Fruit fly (Drosophila melanogaster): Measurements from ENCODE around the gene Reps.

Gene Reps

DNA sequence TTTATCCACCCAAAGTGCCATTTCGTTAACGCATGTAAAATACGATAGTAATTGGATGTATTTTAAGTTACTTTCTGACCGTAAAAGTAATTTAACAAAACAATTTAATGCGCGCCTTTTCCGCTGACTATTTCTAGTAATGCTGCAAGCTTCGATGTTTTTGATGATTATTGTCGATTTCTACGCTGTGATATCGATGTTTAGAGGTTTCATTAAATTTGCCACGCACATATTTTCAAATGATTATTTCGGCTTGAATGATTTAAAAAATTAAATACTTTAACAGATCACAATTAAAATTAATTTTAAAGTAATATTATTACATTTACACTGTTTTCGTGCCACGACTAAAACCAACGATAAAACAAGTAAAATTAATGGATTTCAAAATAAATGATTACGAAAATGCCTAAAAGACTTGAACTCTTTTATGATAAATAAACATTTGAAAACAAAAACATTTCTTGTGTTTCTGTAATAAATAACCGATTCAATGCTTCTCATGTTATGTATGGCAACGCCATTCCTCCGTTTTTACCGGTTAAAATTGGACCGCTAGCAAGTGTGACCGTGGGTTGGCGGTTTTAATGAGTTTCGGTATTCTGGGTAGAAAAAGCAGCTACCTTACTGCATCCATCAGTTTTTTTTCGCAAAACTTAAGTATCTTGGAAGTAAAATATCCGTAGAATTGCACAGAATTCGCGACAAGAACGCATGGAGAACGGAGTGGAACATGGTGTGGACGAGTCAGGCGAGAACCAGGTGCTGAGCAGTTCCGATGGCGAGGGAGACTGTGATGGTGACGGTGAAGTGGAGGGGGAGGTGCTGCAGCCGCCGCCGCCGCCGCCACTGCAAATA lies 23.9 kb upstream of the Reps start, which contains the start of the genes RfC38 and CG4751:
RfC38 (minus strand) TSS at position 495 of the 858 bp plus-strand sequence.
CG4751 (plus strand) TSS at position 587 of the 858 bp plus-strand sequence.
- TF ChIP-seq CG14655 (GFP tag; optimal IDR thresholded peaks at IDR 0.05): no peak
- no peak for TF ChIP-seq CG8301 (tag; optimal IDR thresholded peaks at IDR 0.05)
- TF ChIP-seq CG32121 (GFP tag; IDR thresholded peaks at IDR 0.05): no peak
- TF ChIP-seq Pif1B (GFP tag; optimal IDR thresholded peaks at IDR 0.05): no peak
- TF ChIP-seq EcR (GFP tag; optimal IDR thresholded peaks at IDR 0.05): no peak
- no peak for TF ChIP-seq D1 (tag; optimal IDR thresholded peaks at IDR 0.05)
- TF ChIP-seq CG17806 (tag; optimal IDR thresholded peaks at IDR 0.05): no peak
- TF ChIP-seq CG12605 (GFP tag; IDR thresholded peaks at IDR 0.05): no peak
- TF ChIP-seq CG15710 (tag; optimal IDR thresholded peaks at IDR 0.05): no peak
- TF ChIP-seq Ets98B (GFP tag; IDR thresholded peaks at IDR 0.05): no peak
- TF ChIP-seq Snoo (tag; optimal IDR thresholded peaks at IDR 0.05): no peak
- TF ChIP-seq CG9948 (tag; optimal IDR thresholded peaks at IDR 0.05): no peak
- no peak for TF ChIP-seq fd96Ca (GFP tag; IDR thresholded peaks at IDR 0.05)
- TF ChIP-seq CG4496 (GFP tag; IDR thresholded peaks at IDR 0.05): no peak
- no peak for TF ChIP-seq rn (GFP tag; IDR thresholded peaks at IDR 0.05)
- no peak for TF ChIP-seq CG8159 (tag; optimal IDR thresholded peaks at IDR 0.05)
- TF ChIP-seq CG13204 (GFP tag; optimal IDR thresholded peaks at IDR 0.05): no peak
- no peak for TF ChIP-seq CG34367 (tag; optimal IDR thresholded peaks at IDR 0.05)
- no peak for TF ChIP-seq CG10348 (GFP tag; IDR thresholded peaks at IDR 0.05)
- no peak for TF ChIP-seq gl (tag; optimal IDR thresholded peaks at IDR 0.05)

DNA sequence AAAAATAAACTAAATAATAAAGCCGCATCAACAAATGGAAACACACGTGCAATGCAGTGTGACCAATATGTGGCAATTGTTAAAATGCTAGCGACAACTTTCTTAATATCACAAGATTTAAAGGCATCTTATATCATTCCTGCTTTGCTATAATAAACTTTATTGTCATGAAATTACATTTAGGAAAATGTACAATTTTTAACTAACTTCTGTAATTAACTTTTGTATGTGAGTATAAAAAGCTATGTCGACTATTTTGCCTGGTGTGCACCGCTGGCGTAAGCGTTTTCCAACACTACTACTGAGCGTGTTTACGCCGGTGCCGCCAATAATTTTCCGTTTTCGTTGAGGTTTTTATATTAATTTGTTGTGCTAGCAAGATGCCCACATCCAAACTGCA lies 17.1 kb upstream of the Reps start, which contains the start of the genes Csl4 and Nup160:
Csl4 (minus strand) TSS at position 69 of the 400 bp plus-strand sequence.
Nup160 (plus strand) TSS at position 279 of the 400 bp plus-strand sequence.
- TF ChIP-seq CG17806 (tag; optimal IDR thresholded peaks at IDR 0.05) (no peak), CG15710 (tag; optimal IDR thresholded peaks at IDR 0.05) (peak; percentile 62), fd96Ca (GFP tag; IDR thresholded peaks at IDR 0.05) (peak; percentile 72; the same call in 2 of the 3 replicates), Pif1B (GFP tag; optimal IDR thresholded peaks at IDR 0.05) (no peak), CG8159 (tag; optimal IDR thresholded peaks at IDR 0.05) (no peak), CG8301 (tag; optimal IDR thresholded peaks at IDR 0.05) (no peak), CG14655 (GFP tag; optimal IDR thresholded peaks at IDR 0.05) (no peak), CG13204 (GFP tag; optimal IDR thresholded peaks at IDR 0.05) (no peak), Snoo (tag; optimal IDR thresholded peaks at IDR 0.05) (peak; percentile 69), Ets98B (GFP tag; IDR thresholded peaks at IDR 0.05) (peak; percentile 64; the same call in 1 of the 2 replicates), rn (GFP tag; IDR thresholded peaks at IDR 0.05) (0 out of 2 replicates have a peak, but pooled peaks have one; percentile 12), CG10348 (GFP tag; IDR thresholded peaks at IDR 0.05) (no peak), CG34367 (tag; optimal IDR thresholded peaks at IDR 0.05) (peak; percentile 44), gl (tag; optimal IDR thresholded peaks at IDR 0.05) (no peak), Pif1A (GFP tag; optimal IDR thresholded peaks at IDR 0.05) (no peak), EcR (GFP tag; optimal IDR thresholded peaks at IDR 0.05) (no peak), CG12605 (GFP tag; IDR thresholded peaks at IDR 0.05) (no peak), CG4496 (GFP tag; IDR thresholded peaks at IDR 0.05) (peak; percentile 77), CG9948 (tag; optimal IDR thresholded peaks at IDR 0.05) (peak; percentile 37), CG32121 (GFP tag; IDR thresholded peaks at IDR 0.05) (peak; percentile 70), D1 (tag; optimal IDR thresholded peaks at IDR 0.05) (no peak)

DNA sequence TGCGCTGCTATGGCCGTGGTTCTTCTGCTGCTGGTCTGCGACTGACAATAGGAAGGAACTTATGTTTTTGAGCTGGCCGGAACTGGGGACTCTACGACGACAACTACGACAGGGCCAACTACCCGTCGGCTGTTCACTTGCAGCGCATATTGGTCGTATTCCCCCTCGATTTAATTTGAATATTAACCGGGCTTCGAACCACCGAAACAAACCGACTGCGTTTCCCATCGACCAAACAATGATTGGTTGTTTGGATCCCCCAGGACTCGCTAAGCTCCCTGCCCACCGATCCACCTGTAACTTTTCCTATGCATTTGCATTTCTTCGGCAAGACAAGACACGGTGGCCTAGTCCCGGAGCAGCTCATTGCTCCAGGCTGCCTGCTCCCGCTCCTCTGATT lies 15.2 kb upstream of the Reps start, which contains the start of gene Dnaaf4:
Dnaaf4 (minus strand) TSS at position 101 of the 400 bp plus-strand sequence.
- TF ChIP-seq Ets98B (GFP tag; IDR thresholded peaks at IDR 0.05): no peak
- no peak for TF ChIP-seq fd96Ca (GFP tag; IDR thresholded peaks at IDR 0.05)
- no peak for TF ChIP-seq CG12605 (GFP tag; IDR thresholded peaks at IDR 0.05)
- no peak for TF ChIP-seq CG17806 (tag; optimal IDR thresholded peaks at IDR 0.05)
- TF ChIP-seq Snoo (tag; optimal IDR thresholded peaks at IDR 0.05): no peak
- TF ChIP-seq Pif1B (GFP tag; optimal IDR thresholded peaks at IDR 0.05): no peak
- no peak for TF ChIP-seq CG9948 (tag; optimal IDR thresholded peaks at IDR 0.05)
- no peak for TF ChIP-seq CG14655 (GFP tag; optimal IDR thresholded peaks at IDR 0.05)
- no peak for TF ChIP-seq CG10348 (GFP tag; IDR thresholded peaks at IDR 0.05)
- TF ChIP-seq D1 (tag; optimal IDR thresholded peaks at IDR 0.05): no peak
- no peak for TF ChIP-seq EcR (GFP tag; optimal IDR thresholded peaks at IDR 0.05)
- TF ChIP-seq gl (tag; optimal IDR thresholded peaks at IDR 0.05): no peak
- no peak for TF ChIP-seq CG13204 (GFP tag; optimal IDR thresholded peaks at IDR 0.05)
- no peak for TF ChIP-seq Pif1A (GFP tag; optimal IDR thresholded peaks at IDR 0.05)

DNA sequence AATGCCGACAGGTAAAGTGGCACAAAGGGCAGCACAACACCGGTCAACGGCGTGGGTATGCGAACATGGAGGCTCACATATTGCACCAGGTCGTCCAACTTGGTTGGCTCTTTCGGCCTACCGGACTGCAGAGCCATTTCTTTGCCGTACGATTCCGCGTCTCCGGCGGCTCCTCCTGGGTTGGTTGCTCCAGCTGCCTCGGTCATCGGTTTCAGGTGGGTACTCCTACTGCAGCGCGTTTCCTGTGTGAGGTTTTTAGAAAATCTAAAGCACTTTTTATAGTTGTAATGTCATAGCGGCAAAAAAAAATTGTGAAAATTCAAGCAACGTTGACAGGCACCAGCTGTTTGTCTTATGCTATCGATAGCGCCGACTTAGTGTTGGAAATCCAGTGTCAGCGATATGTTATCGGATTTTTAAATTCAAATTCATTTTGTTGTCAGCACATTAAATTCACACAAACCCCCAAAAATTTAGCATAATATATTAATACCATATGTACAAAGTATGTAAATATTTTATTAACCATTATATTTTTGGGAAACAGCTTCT lies 13.6 kb upstream of the Reps start, which contains the start of gene CG6230:
CG6230 (minus strand) TSS at position 354 of the 552 bp plus-strand sequence.
- no peak for TF ChIP-seq rn (GFP tag; IDR thresholded peaks at IDR 0.05)
- TF ChIP-seq CG15710 (tag; optimal IDR thresholded peaks at IDR 0.05): no peak
- TF ChIP-seq CG4496 (GFP tag; IDR thresholded peaks at IDR 0.05): no peak
- TF ChIP-seq Pif1B (GFP tag; optimal IDR thresholded peaks at IDR 0.05): no peak
- TF ChIP-seq fd96Ca (GFP tag; IDR thresholded peaks at IDR 0.05): no peak
- TF ChIP-seq Snoo (tag; optimal IDR thresholded peaks at IDR 0.05): no peak
- no peak for TF ChIP-seq CG14655 (GFP tag; optimal IDR thresholded peaks at IDR 0.05)
- TF ChIP-seq CG17806 (tag; optimal IDR thresholded peaks at IDR 0.05): no peak
- TF ChIP-seq CG12605 (GFP tag; IDR thresholded peaks at IDR 0.05): no peak

DNA sequence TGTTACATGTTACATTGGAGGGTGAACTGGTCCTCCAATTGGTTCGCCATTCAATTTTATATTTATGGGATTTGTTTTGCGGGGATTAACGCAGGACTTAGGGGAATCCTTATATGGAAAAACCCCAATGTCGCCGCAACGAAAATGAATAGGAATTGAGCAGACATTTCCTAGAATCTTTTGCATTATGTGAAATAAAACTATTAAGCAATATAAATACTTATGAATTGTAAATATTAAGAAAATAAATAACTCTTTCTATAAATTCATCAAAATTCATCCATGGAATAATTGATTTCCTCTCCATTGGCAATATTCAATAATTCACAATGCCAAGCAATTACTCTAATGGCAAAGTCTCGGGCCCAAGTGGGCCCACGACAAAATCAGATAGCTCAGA lies 7.3 kb upstream of the Reps start, which contains the start of gene Gr32a:
Gr32a (plus strand) TSS at position 301 of the 400 bp plus-strand sequence.
- TF ChIP-seq CG8301 (tag; optimal IDR thresholded peaks at IDR 0.05): no peak

Measured in whole organism, pupa.